Worm (Caenorhabditis elegans) whole organism, mixed stage, embryonic: ENCODE results near the gene H13N06.2.

Experiments
- ceh-43 ChIP-seq: fragments of 200-800 bp; sonication (Bioruptor generic); optimal IDR thresholded peaks from 2 replicates; lab custom pipeline; 2018; ENCODE audit warnings: mild to moderate bottlenecking, missing genetic modification characterization, moderate library complexity, missing compliant biosample characterization
- mab-5 ChIP-seq: fragments of 150-350 bp; optimal IDR thresholded peaks from 2 replicates; lab custom pipeline; 2014; ENCODE audit warnings: missing biosample characterization, missing genetic modification characterization
- nhr-237 ChIP-seq: fragments of 150-350 bp; optimal IDR thresholded peaks from 2 replicates; lab custom pipeline; 2014; ENCODE audit warnings: missing biosample characterization, missing genetic modification characterization
- unc-62 ChIP-seq: fragments of 150-350 bp; optimal IDR thresholded peaks from 2 replicates; lab custom pipeline; 2014; ENCODE audit warnings: missing biosample characterization, missing genetic modification reagents, missing genetic modification characterization

ce11 chrX:15492759-15493158, 4.9 kb downstream of the H13N06.2 start:
- TF ChIP-seq unc-62 (no peak), ceh-43 (GFP tag; lab: Kevin White, UChicago) (no peak), mab-5 (tag; lab: Kevin White, UChicago) (no peak), nhr-237 (tag; lab: Kevin White, UChicago) (peak; percentile 10)
